Worm (Caenorhabditis elegans) whole organism, early embryonic: ENCODE measurements around the gene sulp-5.

ENCODE experiments used
- ama-1 ChIP-seq: fragments of 150-350 bp; optimal IDR thresholded peaks from 2 replicates; lab custom pipeline; 2014
- ceh-36 ChIP-seq: sonication (generic microtip); optimal IDR thresholded peaks from 2 replicates; lab custom pipeline; 2016; ENCODE audit warnings: missing genetic modification characterization, inconsistent platforms, missing compliant biosample characterization
- ets-7 ChIP-seq: sonication (generic microtip); optimal IDR thresholded peaks from 2 replicates; lab custom pipeline; 2016; ENCODE audit warnings: missing genotype, missing genetic modification characterization, missing compliant biosample characterization
- flt-1 ChIP-seq: fragments of 200-800 bp; sonication (Bioruptor generic); IDR thresholded peaks from 2 replicates; pipeline ENCODE4 v1.3.6; 2022; ENCODE audit warnings: missing genetic modification characterization, missing compliant biosample characterization
- hmbx-1 ChIP-seq: sonication (generic microtip); optimal IDR thresholded peaks from 2 replicates; lab custom pipeline; 2016; ENCODE audit warnings: mild to moderate bottlenecking, missing genetic modification characterization, missing compliant biosample characterization
- hmg-4 ChIP-seq: fragments of 200-800 bp; sonication (Bioruptor generic); optimal IDR thresholded peaks from 2 replicates; lab custom pipeline; 2018; ENCODE audit warnings: mild to moderate bottlenecking, missing genetic modification characterization, missing compliant biosample characterization
- hnd-1 ChIP-seq: sonication (generic microtip); optimal IDR thresholded peaks from 2 replicates; lab custom pipeline; 2016; ENCODE audit warnings: missing genetic modification characterization, missing compliant biosample characterization
- pes-1 ChIP-seq: fragments of 200-800 bp; sonication (Bioruptor generic); IDR thresholded peaks from 2 replicates; pipeline ENCODE4 v1.3.6; 2022; ENCODE audit warnings: missing genetic modification reagents, missing genetic modification characterization, missing compliant biosample characterization
- sea-1 ChIP-seq: fragments of 200-800 bp; sonication (Bioruptor generic); conservative IDR thresholded peaks from 2 replicates; pipeline ENCODE4 v1.3.6; 2022; ENCODE audit warnings: missing genetic modification characterization, missing compliant biosample characterization
- tbx-11 ChIP-seq: fragments of 200-800 bp; sonication (Bioruptor generic); IDR thresholded peaks from 2 replicates; pipeline ENCODE4 v1.3.6; 2022; ENCODE audit warnings: missing genetic modification characterization, missing compliant biosample characterization
- tbx-37 ChIP-seq: fragments of 200-800 bp; sonication (Bioruptor generic); conservative IDR thresholded peaks from 2 replicates; pipeline ENCODE4 v1.3.6; 2022; ENCODE audit warnings: missing genetic modification reagents, missing genetic modification characterization, missing compliant biosample characterization
- tra-4 ChIP-seq: sonication (generic microtip); optimal IDR thresholded peaks from 2 replicates; lab custom pipeline; 2017; ENCODE audit warnings: missing genetic modification characterization, missing compliant biosample characterization

ce11 chrV:11833319-11833718, 46.5 kb upstream of the sulp-5 start, which contains the start of gene pho-8:
- no peak for TF ChIP-seq flt-1 (GFP tag; lab: Robert Waterston, UW)
- TF ChIP-seq ama-1 (lab: Kevin White, UChicago), result no peak
- no peak for TF ChIP-seq tbx-11 (GFP tag; lab: Robert Waterston, UW)
- no peak for TF ChIP-seq ets-7 (tag; lab: Kevin White, UChicago)
- no peak for TF ChIP-seq tbx-37
- no peak for TF ChIP-seq pes-1 (GFP tag; lab: Robert Waterston, UW)
- TF ChIP-seq ceh-36 (tag; lab: Kevin White, UChicago), result no peak
- TF ChIP-seq tra-4 (tag; lab: Kevin White, UChicago), result no peak
- TF ChIP-seq hmg-4, result no peak
- no peak for TF ChIP-seq hnd-1 (tag; lab: Kevin White, UChicago)
- TF ChIP-seq hmbx-1, result no peak
- no peak for TF ChIP-seq sea-1 (GFP tag; lab: Robert Waterston, UW)
